Fruit fly (Drosophila melanogaster): ENCODE results near the gene Cox11.

Cox11 gene

DNA sequence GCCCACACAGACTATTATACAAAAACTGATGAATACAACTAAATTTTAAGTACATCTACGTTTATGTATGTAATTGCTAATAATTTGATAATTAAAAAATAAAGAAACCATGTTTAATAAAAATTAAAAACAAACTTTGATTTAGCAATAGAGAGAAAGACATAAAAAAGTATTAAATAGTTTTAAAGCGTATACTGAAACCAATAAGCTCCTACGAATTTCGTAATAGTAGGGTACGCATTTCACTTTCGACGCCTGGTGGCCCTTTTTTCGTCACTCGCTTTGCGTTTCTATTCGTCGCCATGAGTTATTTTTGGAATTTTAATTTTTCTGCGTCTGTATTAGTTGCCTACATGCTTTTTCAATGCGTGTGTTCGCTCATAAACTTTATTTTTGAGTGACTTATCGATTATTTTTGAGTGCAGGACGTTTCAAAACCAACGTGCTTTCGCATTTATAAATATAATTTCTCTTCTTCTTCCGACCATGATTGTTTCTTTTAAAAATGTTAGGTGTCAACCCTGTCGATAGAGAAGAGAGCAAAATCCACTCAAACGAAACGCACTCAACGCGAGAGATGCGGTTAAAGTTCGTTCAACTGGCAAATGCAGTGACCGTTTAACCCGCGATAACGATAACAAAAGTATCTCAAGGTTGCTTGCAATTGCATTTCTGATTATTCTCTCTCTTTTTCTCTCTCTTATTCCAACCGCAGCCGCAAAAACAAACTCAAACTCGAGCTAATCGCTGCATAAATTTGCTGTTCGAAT, 19.9 kb downstream of the Cox11 start, which contains the start of gene Oscillin:
Oscillin (plus strand) TSS at position 569 of the 770 bp plus-strand sequence.
- TF ChIP-seq Eip78C (GFP tag) (peak; percentile 96), Smox (GFP tag; optimal IDR thresholded peaks at IDR 0.05) (peak; percentile 65), OdsH (GFP tag; optimal IDR thresholded peaks at IDR 0.05) (peak; percentile 37), pdm3 (GFP tag; optimal IDR thresholded peaks at IDR 0.05) (peak; percentile 39), achi (GFP tag; optimal IDR thresholded peaks at IDR 0.05) (peak; percentile 78), dac (GFP tag; optimal IDR thresholded peaks at IDR 0.05) (no peak), CG16779 (tag; optimal IDR thresholded peaks at IDR 0.05) (peak; percentile 22), Sox14 (GFP tag; optimal IDR thresholded peaks at IDR 0.05) (peak; percentile 38), eg (GFP tag; IDR thresholded peaks at IDR 0.05) (peak; percentile 86), Hr4 (GFP tag; optimal IDR thresholded peaks at IDR 0.05) (peak; percentile 65), Met (GFP tag; optimal IDR thresholded peaks at IDR 0.05) (peak; percentile 53), Sox102F (GFP tag; optimal IDR thresholded peaks at IDR 0.05) (peak; percentile 36), CG3919 (GFP tag; optimal IDR thresholded peaks at IDR 0.05) (peak; percentile 76), CG9139 (GFP tag; optimal IDR thresholded peaks at IDR 0.05) (no peak), svp (GFP tag) (peak; percentile 96), CG3032 (tag; optimal IDR thresholded peaks at IDR 0.05) (peak; percentile 80), CG10669 (GFP tag; optimal IDR thresholded peaks at IDR 0.05) (peak; percentile 62), acj6 (GFP tag; optimal IDR thresholded peaks at IDR 0.05) (peak; percentile 79), dsx (GFP tag; optimal IDR thresholded peaks at IDR 0.05; ENCODE audit: poor library complexity, severe bottlenecking) (peak; percentile 71), CG8119 (GFP tag; IDR thresholded peaks at IDR 0.05) (peak; percentile 57; the same call in 1 of the 3 replicates), salr (GFP tag; optimal IDR thresholded peaks at IDR 0.05) (peak in 1 of 2 experiments; percentile 67), CG11762 (GFP tag; optimal IDR thresholded peaks at IDR 0.05; ENCODE audit: insufficient read depth) (peak; percentile 66), net (GFP tag; optimal IDR thresholded peaks at IDR 0.05) (peak; percentile 80), Hr39 (GFP tag; optimal IDR thresholded peaks at IDR 0.05) (peak; percentile 27), CG1621 (tag; optimal IDR thresholded peaks at IDR 0.05) (no peak), CG6276 (GFP tag; optimal IDR thresholded peaks at IDR 0.05) (peak; percentile 55), topi (GFP tag; optimal IDR thresholded peaks at IDR 0.05) (peak; percentile 81), CG8319 (GFP tag; optimal IDR thresholded peaks at IDR 0.05) (peak; percentile 52), CG6792 (GFP tag; optimal IDR thresholded peaks at IDR 0.05) (peak; percentile 68), Blimp-1 (GFP tag; optimal IDR thresholded peaks at IDR 0.05) (peak; percentile 97), Ets96B (tag; optimal IDR thresholded peaks at IDR 0.05) (peak; percentile 81), Hr38 (GFP tag; optimal IDR thresholded peaks at IDR 0.05) (no peak), cyc (GFP tag; optimal IDR thresholded peaks at IDR 0.05) (peak; percentile 65), CG8632 (GFP tag; optimal IDR thresholded peaks at IDR 0.05) (peak; percentile 70), CG31627 (GFP tag; optimal IDR thresholded peaks at IDR 0.05) (peak; percentile 68), CG11902 (GFP tag; optimal IDR thresholded peaks at IDR 0.05) (peak; percentile 52), CG34406 (GFP tag; optimal IDR thresholded peaks at IDR 0.05) (peak; percentile 65), lz (GFP tag; optimal IDR thresholded peaks at IDR 0.05) (peak; percentile 70), Ets21C (GFP tag; optimal IDR thresholded peaks at IDR 0.05) (no peak), CG15336 (GFP tag; IDR thresholded peaks at IDR 0.05) (peak; percentile 73), ss (GFP tag; optimal IDR thresholded peaks at IDR 0.05) (peak; percentile 55 to 80), fd59A (GFP tag; optimal IDR thresholded peaks at IDR 0.05) (peak; percentile 6), spab (GFP tag; optimal IDR thresholded peaks at IDR 0.05) (peak; percentile 70), CG6854 (GFP tag; optimal IDR thresholded peaks at IDR 0.05) (peak; percentile 51), Lpt (GFP tag; optimal IDR thresholded peaks at IDR 0.05) (no peak), CG6163 (GFP tag; IDR thresholded peaks at IDR 0.05) (peak; percentile 79), CG11294 (GFP tag; IDR thresholded peaks at IDR 0.05) (peak; percentile 30), CG7368 (GFP tag; optimal IDR thresholded peaks at IDR 0.05) (peak; percentile 56), fd85E (GFP tag; optimal IDR thresholded peaks at IDR 0.05) (peak; percentile 18), fkh (GFP tag; optimal IDR thresholded peaks at IDR 0.05) (no peak), Eip75B (GFP tag; optimal IDR thresholded peaks at IDR 0.05) (peak; percentile 70)
